Worm (Caenorhabditis elegans): Measurements from ENCODE around the gene sos-1.
A peak's percentile ranks its signal among the peaks of the same experiment; 100 is the strongest.

DNA sequence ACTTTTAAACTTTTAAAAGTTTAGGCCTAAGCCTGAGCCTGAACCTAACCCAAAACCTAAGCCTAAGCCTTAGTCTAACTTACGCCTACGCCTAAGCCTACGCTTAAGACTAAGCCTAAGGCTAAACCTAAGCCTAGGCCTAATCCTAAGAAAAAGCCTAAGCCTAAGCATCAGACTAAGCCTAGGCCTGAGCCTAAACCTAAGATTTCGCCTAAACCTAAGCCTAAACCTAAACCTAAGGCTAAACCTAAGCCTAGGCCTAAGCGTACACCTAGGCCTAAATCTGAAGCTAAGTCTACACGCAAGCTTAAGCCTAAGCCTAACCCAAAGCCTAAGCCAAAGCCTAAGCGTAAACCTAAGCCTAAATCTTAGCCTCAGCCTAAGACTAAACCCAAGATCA, 38.7 kb downstream of the sos-1 start:
- peak in 1 of 2 experiments; percentile 96 for TF ChIP-seq unc-62 (GFP tag; optimal IDR thresholded peaks at IDR 0.05 in 1 of 2)
- no peak for TF ChIP-seq unc-62 (tag; optimal IDR thresholded peaks at IDR 0.05)
- TF ChIP-seq F37D6.2 (tag; optimal IDR thresholded peaks at IDR 0.05), result no peak
- no peak for TF ChIP-seq nhr-11 (tag; optimal IDR thresholded peaks at IDR 0.05)
- TF ChIP-seq pqm-1 (tag; optimal IDR thresholded peaks at IDR 0.05), result no peak
- no peak for TF ChIP-seq fkh-10 (GFP tag; optimal IDR thresholded peaks at IDR 0.05)
- no peak for TF ChIP-seq nhr-10 (tag; optimal IDR thresholded peaks at IDR 0.05)
- no peak for TF ChIP-seq lin-13 (GFP tag; optimal IDR thresholded peaks at IDR 0.05)
- TF ChIP-seq set-16 (GFP tag; IDR thresholded peaks at IDR 0.05), result no peak
- TF ChIP-seq hmg-1.1 (GFP tag; IDR thresholded peaks at IDR 0.05), result no peak
- TF ChIP-seq aha-1 (tag), result no peak
- no peak for TF ChIP-seq fos-1 (tag; optimal IDR thresholded peaks at IDR 0.05)
- TF ChIP-seq mep-1 (tag; optimal IDR thresholded peaks at IDR 0.05), result no peak

Measured in whole organism, L4 larva.